Worm (Caenorhabditis elegans) whole organism, young adult: ENCODE results near the gene dot-1.4.

Source experiments
- F33H1.4 ChIP-seq: fragments of 200-800 bp; sonication (Bioruptor generic); IDR thresholded peaks from 2 replicates; pipeline ENCODE4 v1.3.6; 2022; ENCODE audit warnings: missing genetic modification reagents, missing genetic modification characterization, missing compliant biosample characterization
- nhr-80 ChIP-seq: sonication (generic microtip); optimal IDR thresholded peaks from 2 replicates; lab custom pipeline; 2016; ENCODE audit warnings: missing genetic modification characterization, missing compliant biosample characterization
- pha-4 ChIP-seq: fragments of 150-350 bp; sonication (generic microtip); optimal IDR thresholded peaks from 2 replicates; lab custom pipeline; 2014; ENCODE audit warnings: missing biosample characterization, missing genetic modification reagents, missing genetic modification characterization
- rpc-1 ChIP-seq, 2 experiments: fragments of 150-350 bp in 1 of 2; sonication (generic microtip) in 1 of 2; optimal IDR thresholded peaks; 2 replicates each; lab custom pipeline; 2014 to 2018; ENCODE audit warnings: missing biosample characterization in 1 of 2, missing genetic modification characterization in 1 of 2, missing genetic modification reagents in 1 of 2, missing genotype in 1 of 2
- tlf-1 ChIP-seq: fragments of 200-800 bp; sonication (Bioruptor generic); optimal IDR thresholded peaks from 2 replicates; lab custom pipeline; 2018; ENCODE audit warnings: mild to moderate bottlenecking, missing genetic modification characterization, missing compliant biosample characterization
- unc-62 ChIP-seq: fragments of 150-350 bp; optimal IDR thresholded peaks from 2 replicates; lab custom pipeline; 2014; ENCODE audit warnings: missing biosample characterization, missing genetic modification reagents, missing genetic modification characterization
- zim-3 ChIP-seq: sonication (generic microtip); optimal IDR thresholded peaks from 2 replicates; lab custom pipeline; 2017; ENCODE audit warnings: mild to moderate bottlenecking, missing genetic modification characterization, moderate library complexity, missing compliant biosample characterization

DNA sequence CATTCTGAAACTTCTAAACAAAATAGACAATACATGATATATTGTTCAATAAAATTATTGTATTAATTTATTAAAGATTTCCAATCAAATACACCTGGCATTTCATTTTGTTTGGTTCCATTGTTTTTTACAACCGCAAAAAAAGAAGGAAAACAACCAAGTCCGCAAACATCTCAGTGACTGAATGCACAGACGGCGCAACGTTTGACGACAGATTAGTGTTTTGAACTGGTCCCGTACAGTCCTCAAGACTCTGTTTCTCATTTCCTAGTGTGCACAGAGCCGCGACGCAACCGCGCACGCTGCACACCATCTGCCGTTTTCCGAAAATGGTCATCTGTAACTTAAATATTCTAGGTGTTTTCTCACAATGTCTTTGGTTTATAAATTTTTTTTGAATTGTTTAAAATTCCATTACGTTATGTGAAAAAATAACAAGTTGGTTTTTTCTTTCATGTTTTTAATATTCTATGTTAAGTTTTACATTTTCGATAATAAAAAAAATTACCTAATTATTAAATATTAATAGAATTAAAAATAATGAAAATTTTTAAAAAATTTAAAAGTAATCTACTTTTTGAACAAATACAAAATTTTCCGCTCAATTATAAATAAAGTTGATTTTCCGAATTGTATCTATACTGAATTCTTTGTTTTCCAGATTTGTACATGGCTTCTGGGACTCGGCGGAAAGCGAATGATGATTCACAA is 16.9 kb upstream of the dot-1.4 start, which contains the start of gene lsd-1:
- TF ChIP-seq zim-3 (tag; lab: Kevin White, UChicago) (no peak), nhr-80 (no peak), F33H1.4 (no peak), rpc-1 (optimal IDR thresholded peaks at IDR 0.05; lab: Kevin White, UChicago) (no peak), rpc-1 (tag; optimal IDR thresholded peaks at IDR 0.05; lab: Kevin White, UChicago) (no peak), tlf-1 (GFP tag; lab: Kevin White, UChicago) (no peak), pha-4 (tag; lab: Kevin White, UChicago) (no peak), unc-62 (GFP tag; lab: Kevin White, UChicago) (no peak)
